Worm (Caenorhabditis elegans) whole organism, L1 larva: ENCODE measurements around the gene Y57G11B.3.

ENCODE experiments used
- F16B12.6 ChIP-seq: fragments of 150-350 bp; optimal IDR thresholded peaks from 2 replicates; lab custom pipeline; 2014; ENCODE audit warnings: missing biosample characterization, missing genetic modification characterization
- Y116A8C.19 ChIP-seq: sonication (generic microtip); optimal IDR thresholded peaks from 2 replicates; lab custom pipeline; 2016; ENCODE audit warnings: missing compliant biosample characterization, missing genetic modification characterization, borderline replicate concordance
- alr-1 ChIP-seq: fragments of 200-800 bp; sonication (Bioruptor generic); optimal IDR thresholded peaks from 2 replicates; lab custom pipeline; 2018; ENCODE audit warnings: borderline replicate concordance, mild to moderate bottlenecking, missing genetic modification characterization, missing compliant biosample characterization
- aly-2 ChIP-seq: fragments of 150-350 bp; optimal IDR thresholded peaks from 2 replicates; lab custom pipeline; 2014; ENCODE audit warnings: missing biosample characterization, missing genetic modification characterization
- blmp-1 ChIP-seq: fragments of 150-350 bp; optimal IDR thresholded peaks from 2 replicates; lab custom pipeline; 2014; ENCODE audit warnings: missing biosample characterization, missing genetic modification characterization
- ceh-90 ChIP-seq: sonication (generic microtip); optimal IDR thresholded peaks from 2 replicates; lab custom pipeline; 2016; ENCODE audit warnings: missing genetic modification characterization, missing compliant biosample characterization
- dpl-1 ChIP-seq, 3 experiments: fragments of 150-350 bp in 2 of 3; sonication (generic microtip) in 1 of 3; optimal IDR thresholded peaks; 2 replicates each; lab custom pipeline; 2014 to 2017; ENCODE audit warnings: missing biosample characterization in 3 of 3, missing genetic modification characterization in 3 of 3, missing genetic modification reagents in 3 of 3
- dsc-1 ChIP-seq: sonication (generic microtip); optimal IDR thresholded peaks from 2 replicates; lab custom pipeline; 2016; ENCODE audit warnings: mild to moderate bottlenecking, missing genetic modification characterization, missing compliant biosample characterization
- efl-1 ChIP-seq, 4 experiments: fragments of 150-350 bp; optimal IDR thresholded peaks in 3 of 4; peaks in 1 of 4; 1 replicate in 1 of 4; 2 replicates in 3 of 4; lab custom pipeline; 2014; ENCODE audit warnings: missing biosample characterization in 2 of 4, missing genetic modification characterization in 2 of 4, missing genetic modification reagents in 2 of 4
- efl-3 ChIP-seq: fragments of 200-800 bp; sonication (Bioruptor generic); optimal IDR thresholded peaks from 2 replicates; lab custom pipeline; 2018; ENCODE audit warnings: mild to moderate bottlenecking, missing genetic modification characterization, missing compliant biosample characterization
- egl-13 ChIP-seq: sonication (generic microtip); optimal IDR thresholded peaks from 2 replicates; lab custom pipeline; 2016; ENCODE audit warnings: missing genotype, missing genetic modification reagents, missing genetic modification characterization, missing compliant biosample characterization
- fkh-10 ChIP-seq: sonication (generic microtip); optimal IDR thresholded peaks from 2 replicates; lab custom pipeline; 2017; ENCODE audit warnings: missing biosample characterization, missing genetic modification reagents, missing genetic modification characterization
- fkh-4 ChIP-seq: sonication (generic microtip); optimal IDR thresholded peaks from 2 replicates; lab custom pipeline; 2016; ENCODE audit warnings: missing compliant biosample characterization, missing genetic modification characterization, borderline replicate concordance
- fkh-8 ChIP-seq: sonication (generic microtip); optimal IDR thresholded peaks from 2 replicates; lab custom pipeline; 2016; ENCODE audit warnings: mild to moderate bottlenecking, missing genetic modification characterization, missing compliant biosample characterization
- hpl-2 ChIP-seq: fragments of 150-350 bp; optimal IDR thresholded peaks from 2 replicates; lab custom pipeline; 2014; ENCODE audit warnings: missing biosample characterization, missing genetic modification reagents, missing genetic modification characterization
- irx-1 ChIP-seq: sonication (generic microtip); optimal IDR thresholded peaks from 2 replicates; lab custom pipeline; 2016; ENCODE audit warnings: missing genetic modification characterization, missing compliant biosample characterization
- isw-1 ChIP-seq: fragments of 200-800 bp; sonication (Bioruptor generic); IDR thresholded peaks from 2 replicates; pipeline ENCODE4 v1.3.6; 2022; ENCODE audit warnings: missing genetic modification characterization, missing compliant biosample characterization
- lin-15B ChIP-seq: fragments of 150-350 bp; sonication (generic microtip); optimal IDR thresholded peaks from 3 replicates; lab custom pipeline; 2014; ENCODE audit warnings: missing biosample characterization, missing genetic modification characterization
- lin-35 ChIP-seq, 2 experiments: fragments of 150-350 bp; optimal IDR thresholded peaks; 2 replicates each; lab custom pipeline; 2014; ENCODE audit warnings: missing biosample characterization in 2 of 2, missing genetic modification characterization in 2 of 2, missing genetic modification reagents in 2 of 2
- lir-3 ChIP-seq: sonication (generic microtip); optimal IDR thresholded peaks from 2 replicates; lab custom pipeline; 2016; ENCODE audit warnings: mild to moderate bottlenecking, missing genetic modification characterization, moderate library complexity, missing compliant biosample characterization; ENCODE audit not compliant: poor library complexity
- lsy-2 ChIP-seq, 2 experiments: fragments of 150-350 bp; optimal IDR thresholded peaks; 2 replicates each; lab custom pipeline; 2014; ENCODE audit warnings: missing biosample characterization in 2 of 2, missing genetic modification characterization in 2 of 2
- mef-2 ChIP-seq: fragments of 150-350 bp; optimal IDR thresholded peaks from 2 replicates; lab custom pipeline; 2014; ENCODE audit warnings: missing biosample characterization, missing genetic modification characterization
- nhr-11 ChIP-seq: fragments of 150-350 bp; optimal IDR thresholded peaks from 2 replicates; lab custom pipeline; 2014; ENCODE audit warnings: missing biosample characterization, missing genetic modification characterization
- nhr-12 ChIP-seq: sonication (generic microtip); optimal IDR thresholded peaks from 2 replicates; lab custom pipeline; 2017; ENCODE audit warnings: missing biosample characterization, missing genetic modification characterization
- nhr-19 ChIP-seq: fragments of 200-800 bp; sonication (Bioruptor generic); conservative IDR thresholded peaks from 2 replicates; pipeline ENCODE4 v1.3.6; 2022; ENCODE audit warnings: missing genetic modification characterization, missing compliant biosample characterization
- nhr-20 ChIP-seq: sonication (generic microtip); optimal IDR thresholded peaks from 2 replicates; lab custom pipeline; 2016; ENCODE audit warnings: mild to moderate bottlenecking, missing genetic modification characterization, missing compliant biosample characterization
- nhr-237 ChIP-seq: fragments of 150-350 bp; optimal IDR thresholded peaks from 2 replicates; lab custom pipeline; 2014; ENCODE audit warnings: missing biosample characterization, missing genetic modification characterization
- nhr-76 ChIP-seq: sonication (generic microtip); optimal IDR thresholded peaks from 2 replicates; lab custom pipeline; 2017; ENCODE audit warnings: missing biosample characterization, missing genetic modification characterization
- nhr-77 ChIP-seq: fragments of 150-350 bp; optimal IDR thresholded peaks from 2 replicates; lab custom pipeline; 2014; ENCODE audit warnings: missing biosample characterization, missing genetic modification characterization
- nhr-85 ChIP-seq: sonication (generic microtip); peaks from one replicate; lab custom pipeline; 2016; ENCODE audit warnings: missing genetic modification characterization, inconsistent platforms, missing compliant biosample characterization
- nhr-90 ChIP-seq: sonication (generic microtip); optimal IDR thresholded peaks from 2 replicates; lab custom pipeline; 2016; ENCODE audit warnings: mild to moderate bottlenecking, missing genetic modification characterization, missing compliant biosample characterization; ENCODE audit not compliant: poor library complexity
- rnt-1 ChIP-seq: sonication (generic microtip); optimal IDR thresholded peaks from 2 replicates; lab custom pipeline; 2016; ENCODE audit warnings: mild to moderate bottlenecking, missing genetic modification characterization, moderate library complexity, missing compliant biosample characterization
- snpc-4 ChIP-seq: fragments of 150-350 bp; optimal IDR thresholded peaks from 2 replicates; lab custom pipeline; 2014; ENCODE audit warnings: missing biosample characterization, missing genetic modification characterization
- sptf-1 ChIP-seq: fragments of 150-350 bp; optimal IDR thresholded peaks from 2 replicates; lab custom pipeline; 2014; ENCODE audit warnings: missing biosample characterization, missing genetic modification characterization
- sup-37 ChIP-seq: fragments of 200-800 bp; sonication (Bioruptor generic); optimal IDR thresholded peaks from 2 replicates; lab custom pipeline; 2018; ENCODE audit warnings: mild to moderate bottlenecking, missing genetic modification characterization, missing compliant biosample characterization
- swsn-7 ChIP-seq: sonication (generic microtip); optimal IDR thresholded peaks from 2 replicates; lab custom pipeline; 2016; ENCODE audit warnings: missing genetic modification characterization, missing compliant biosample characterization
- tbx-2 ChIP-seq: sonication (generic microtip); optimal IDR thresholded peaks from 2 replicates; lab custom pipeline; 2016; ENCODE audit warnings: missing genetic modification characterization, missing compliant biosample characterization
- zip-4 ChIP-seq: fragments of 200-800 bp; sonication (Bioruptor generic); optimal IDR thresholded peaks from 2 replicates; lab custom pipeline; 2018; ENCODE audit warnings: mild to moderate bottlenecking, missing genetic modification characterization, moderate library complexity, missing compliant biosample characterization
- ztf-11 ChIP-seq, 2 experiments: sonication (generic microtip); optimal IDR thresholded peaks; 2 replicates each; lab custom pipeline; 2016 to 2017; ENCODE audit warnings: missing genetic modification characterization in 2 of 2, missing biosample characterization in 1 of 2, missing compliant biosample characterization in 1 of 2
- ztf-4 ChIP-seq: fragments of 150-350 bp; optimal IDR thresholded peaks from 2 replicates; lab custom pipeline; 2014; ENCODE audit warnings: missing biosample characterization, missing genetic modification characterization

The Y57G11B.3 gene

DNA sequence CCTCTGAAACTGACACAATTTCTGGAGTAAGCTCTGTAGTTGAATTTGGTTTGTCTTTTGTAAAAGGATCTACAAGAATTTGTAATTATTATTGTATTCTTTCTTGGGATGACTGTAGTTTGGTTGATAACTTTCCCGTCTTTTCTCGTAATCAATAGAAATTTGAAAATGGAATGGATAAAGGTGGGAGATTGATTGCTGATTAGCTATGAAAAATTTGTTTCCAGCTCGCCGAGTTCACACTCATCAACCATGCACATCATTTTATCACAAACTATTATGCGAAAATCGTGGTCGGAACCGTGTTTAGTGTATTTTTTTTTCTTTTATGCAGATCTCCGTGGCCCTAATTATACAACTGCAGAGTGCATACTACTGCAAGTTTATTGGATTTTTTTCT is 37.3 kb downstream of the Y57G11B.3 start, which contains the start of gene T27E7.5:
Gene T27E7.5, plus strand, starts transcription at position 253 of the 400 bp plus-strand sequence.
- no peak for TF ChIP-seq efl-3 (GFP tag; lab: Kevin White, UChicago)
- TF ChIP-seq isw-1 (GFP tag; lab: Robert Waterston, UW) = no peak
- TF ChIP-seq sup-37 (GFP tag; lab: Kevin White, UChicago) = no peak
- no peak for TF ChIP-seq fkh-4 (tag; lab: Kevin White, UChicago)
- TF ChIP-seq nhr-20 = no peak
- no peak for TF ChIP-seq alr-1 (tag; lab: Kevin White, UChicago)
- TF ChIP-seq fkh-8 (tag; lab: Kevin White, UChicago) = no peak
- TF ChIP-seq lin-15B (tag; lab: Kevin White, UChicago) = no peak
- no peak for TF ChIP-seq nhr-76
- TF ChIP-seq dsc-1 (tag; lab: Kevin White, UChicago) = no peak
- no peak for TF ChIP-seq aly-2 (tag; lab: Kevin White, UChicago)
- TF ChIP-seq mef-2 (tag; lab: Kevin White, UChicago) = no peak
- no peak for TF ChIP-seq swsn-7 (tag; lab: Kevin White, UChicago)
- no peak for TF ChIP-seq ztf-4
- TF ChIP-seq F16B12.6 = no peak
- no peak for TF ChIP-seq nhr-237
- no peak for TF ChIP-seq Y116A8C.19 (tag; lab: Kevin White, UChicago)
- no peak for TF ChIP-seq rnt-1 (tag; lab: Kevin White, UChicago)
- TF ChIP-seq sptf-1 (tag; lab: Kevin White, UChicago) = no peak

DNA sequence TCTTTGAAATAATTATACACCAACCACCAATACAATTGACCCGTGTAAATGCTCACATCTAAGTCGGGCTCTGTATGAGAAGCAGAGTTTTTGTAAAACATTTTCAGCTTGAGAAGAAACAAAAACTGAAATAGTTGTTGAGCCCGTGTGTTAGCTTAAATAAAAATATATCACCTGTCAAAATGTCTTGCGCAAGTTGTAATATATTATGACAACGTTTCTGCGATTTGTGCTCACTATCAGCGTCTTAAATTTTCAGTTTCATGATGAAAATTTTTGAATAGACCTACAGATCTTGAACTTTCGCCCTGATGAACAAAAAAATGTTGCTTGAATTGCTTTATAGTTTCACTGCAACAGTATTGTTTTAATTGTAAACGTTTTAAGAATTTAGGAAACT is 39.2 kb downstream of the Y57G11B.3 start, which contains the start of gene T27E7.4:
Gene T27E7.4, minus strand, starts transcription at position 101 of the 400 bp plus-strand sequence.
- TF ChIP-seq nhr-76 (no peak), ztf-11 (tag; optimal IDR thresholded peaks at IDR 0.05; lab: Kevin White, UChicago) (no peak), snpc-4 (tag; lab: Kevin White, UChicago) (no peak), egl-13 (no peak), fkh-10 (GFP tag; lab: Kevin White, UChicago) (no peak), rnt-1 (tag; lab: Kevin White, UChicago) (no peak), nhr-77 (no peak), dpl-1 (GFP tag; optimal IDR thresholded peaks at IDR 0.05; lab: Kevin White, UChicago) (no peak), zip-4 (GFP tag; lab: Kevin White, UChicago) (no peak), efl-3 (GFP tag; lab: Kevin White, UChicago) (no peak), tbx-2 (tag; lab: Kevin White, UChicago) (no peak), irx-1 (tag; lab: Kevin White, UChicago) (no peak), lsy-2 (tag; optimal IDR thresholded peaks at IDR 0.05; lab: Kevin White, UChicago) (no peak), lir-3 (tag; lab: Kevin White, UChicago) (no peak), nhr-11 (tag; lab: Kevin White, UChicago) (no peak), nhr-90 (no peak)

DNA sequence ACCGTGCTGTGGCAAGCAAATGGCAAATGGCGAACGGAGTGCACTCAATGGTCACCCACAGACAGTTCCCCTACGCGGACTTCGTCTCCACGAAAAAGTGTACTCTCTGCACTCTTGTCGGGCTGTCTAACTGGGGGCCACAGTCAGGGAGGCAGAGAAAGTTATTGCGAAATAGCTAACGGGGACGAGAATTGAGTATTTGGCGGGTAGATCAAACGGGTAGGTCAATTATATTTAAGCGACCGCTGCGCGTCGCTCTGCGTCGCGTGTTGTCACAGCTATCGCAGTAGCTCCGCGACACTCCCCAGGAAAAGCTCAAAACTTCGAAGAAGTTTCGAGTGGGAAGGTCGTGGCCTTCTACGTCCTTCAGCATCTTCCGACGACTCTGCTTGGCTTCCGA is 41.8 kb downstream of the Y57G11B.3 start:
- TF ChIP-seq dpl-1 (GFP tag; optimal IDR thresholded peaks at IDR 0.05; lab: Kevin White, UChicago) (peak in 2 of 3 experiments; percentile 6 to 38), blmp-1 (tag; lab: Kevin White, UChicago) (peak; percentile 4), hpl-2 (GFP tag; lab: Kevin White, UChicago) (no peak), nhr-19 (GFP tag; lab: Robert Waterston, UW) (no peak), ceh-90 (tag; lab: Kevin White, UChicago) (no peak), nhr-85 (tag; lab: Kevin White, UChicago) (peak; percentile 31), zip-4 (GFP tag; lab: Kevin White, UChicago) (peak; percentile 65), lin-35 (GFP tag; optimal IDR thresholded peaks at IDR 0.05; lab: Kevin White, UChicago) (peak in 1 of 2 experiments; percentile 8), efl-1 (optimal IDR thresholded peaks at IDR 0.05; lab: Kevin White, UChicago) (peak in 1 of 2 experiments; percentile 43), efl-1 (GFP tag; optimal IDR thresholded peaks at IDR 0.05 in 1 of 2; lab: Kevin White, UChicago) (peak in 1 of 2 experiments; percentile 45), lir-3 (tag; lab: Kevin White, UChicago) (no peak), nhr-12 (tag; lab: Kevin White, UChicago) (no peak), sptf-1 (tag; lab: Kevin White, UChicago) (no peak)
